Worm (Caenorhabditis elegans) whole organism, L3 larva: Measurements from ENCODE around the gene C35D6.3.

Source experiments
- aly-2 ChIP-seq: fragments of 150-350 bp; optimal IDR thresholded peaks from 2 replicates; lab custom pipeline; 2014; ENCODE audit warnings: missing biosample characterization, missing genetic modification characterization
- skn-1 ChIP-seq: fragments of 150-350 bp; optimal IDR thresholded peaks from 2 replicates; lab custom pipeline; 2014; ENCODE audit warnings: missing biosample characterization, missing genetic modification characterization
- zag-1 ChIP-seq: fragments of 150-350 bp; optimal IDR thresholded peaks from 2 replicates; lab custom pipeline; 2014; ENCODE audit warnings: missing biosample characterization, missing genetic modification characterization

DNA sequence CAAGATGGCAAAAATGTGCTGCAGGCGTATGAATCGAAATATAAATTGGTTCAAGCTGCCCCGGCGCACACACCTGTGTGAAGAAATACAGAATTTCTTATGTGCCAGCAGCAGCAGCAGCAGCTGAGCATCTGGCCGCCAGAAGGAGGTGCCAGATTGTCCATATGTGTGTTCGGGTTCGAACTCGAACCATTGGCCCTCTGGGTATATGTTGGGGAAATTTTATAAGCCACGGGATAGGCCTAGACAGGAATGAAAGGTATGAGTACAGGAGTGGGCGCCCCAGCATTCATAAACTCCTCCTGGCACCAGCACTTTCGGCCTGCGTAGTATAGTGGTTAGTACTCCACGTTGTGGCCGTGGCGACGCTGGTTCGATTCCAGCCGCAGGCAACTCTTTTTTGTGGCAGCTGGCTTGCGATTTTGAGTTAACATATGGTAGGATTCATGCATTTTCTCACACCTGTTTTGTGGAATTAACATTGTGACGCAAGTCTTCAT is 41.6 kb downstream of the C35D6.3 start:
- TF ChIP-seq aly-2 (no peak), zag-1 (tag; lab: Kevin White, UChicago) (no peak), skn-1 (tag; lab: Kevin White, UChicago) (no peak)
